Fruit fly (Drosophila melanogaster): ENCODE data around the gene SmB.

The SmB gene

dm6 chr2L:10428528-10428927 lies 2.1 kb upstream of the SmB start, which contains the start of gene CG5188 (continued):
- no peak for TF ChIP-seq schlank (tag; optimal IDR thresholded peaks at IDR 0.05)
- TF ChIP-seq CG15073 (GFP tag; optimal IDR thresholded peaks at IDR 0.05) = no peak
- TF ChIP-seq CG1832 (GFP tag; optimal IDR thresholded peaks at IDR 0.05) = no peak
- TF ChIP-seq CG14667 (GFP tag; IDR thresholded peaks at IDR 0.05) = no peak
- no peak for TF ChIP-seq CG4360 (GFP tag; IDR thresholded peaks at IDR 0.05)
- no peak; the same call in 2 of the 3 replicates for TF ChIP-seq B-H1 (GFP tag; IDR thresholded peaks at IDR 0.05)
- TF ChIP-seq CG10147 (GFP tag; optimal IDR thresholded peaks at IDR 0.05) = no peak
- peak; percentile 37 for TF ChIP-seq CG12155 (GFP tag; optimal IDR thresholded peaks at IDR 0.05)
- peak; percentile 47; the same call in 1 of the 2 replicates for TF ChIP-seq Scr (GFP tag; IDR thresholded peaks at IDR 0.05; ENCODE audit: partially characterized antibody)
- TF ChIP-seq esg (GFP tag; conservative IDR thresholded peaks at IDR 0.05) = no peak
- TF ChIP-seq CG2116 (GFP tag; optimal IDR thresholded peaks at IDR 0.05) = peak; percentile 23
- peak; percentile 27 for TF ChIP-seq Hsf (GFP tag; optimal IDR thresholded peaks at IDR 0.05)
- no peak for TF ChIP-seq chif (GFP tag; optimal IDR thresholded peaks at IDR 0.05)
- TF ChIP-seq disco-r (GFP tag; optimal IDR thresholded peaks at IDR 0.05) = no peak
- TF ChIP-seq CG8290 (GFP tag; optimal IDR thresholded peaks at IDR 0.05) = no peak
- no peak for TF ChIP-seq CG8290 (tag; optimal IDR thresholded peaks at IDR 0.05)
- no peak for TF ChIP-seq Spps (tag; optimal IDR thresholded peaks at IDR 0.05)
- peak; percentile 19 for TF ChIP-seq CG4617 (GFP tag; optimal IDR thresholded peaks at IDR 0.05; ENCODE audit: borderline replicate concordance)
- TF ChIP-seq ara (GFP tag; IDR thresholded peaks at IDR 0.05) = no peak
- TF ChIP-seq CG4424 (GFP tag; optimal IDR thresholded peaks at IDR 0.05) = peak; percentile 19
- TF ChIP-seq Trl (optimal IDR thresholded peaks at IDR 0.05) = no peak
- TF ChIP-seq Trl (GFP tag; optimal IDR thresholded peaks at IDR 0.05) = no peak
- peak; percentile 60 for TF ChIP-seq CG7556 (GFP tag; optimal IDR thresholded peaks at IDR 0.05)
- TF ChIP-seq rib (GFP tag; IDR thresholded peaks at IDR 0.05) = no peak
- TF ChIP-seq NFAT (GFP tag; IDR thresholded peaks at IDR 0.05) = peak; percentile 74; the same call in 1 of the 2 replicates
- TF ChIP-seq Meics (GFP tag; optimal IDR thresholded peaks at IDR 0.05) = no peak
- TF ChIP-seq CG6791 (GFP tag; IDR thresholded peaks at IDR 0.05; ENCODE audit: partially characterized antibody) = 0 out of 3 replicates have a peak, but pooled peaks have one; percentile 45
- peak; percentile 75; the same call in 1 of the 2 replicates for TF ChIP-seq MBD-R2 (GFP tag; IDR thresholded peaks at IDR 0.05)
- no peak for TF ChIP-seq mld (GFP tag; IDR thresholded peaks at IDR 0.05; ENCODE audit: partially characterized antibody)
- TF ChIP-seq Dp (GFP tag; optimal IDR thresholded peaks at IDR 0.05) = peak; percentile 3
- TF ChIP-seq CG2889 (GFP tag; IDR thresholded peaks at IDR 0.05) = no peak
- TF ChIP-seq stwl (tag; optimal IDR thresholded peaks at IDR 0.05) = peak; percentile 90
- no peak for TF ChIP-seq CG9609 (GFP tag; optimal IDR thresholded peaks at IDR 0.05)
- no peak for TF ChIP-seq aop (GFP tag; IDR thresholded peaks at IDR 0.05)
- TF ChIP-seq Hr39 (optimal IDR thresholded peaks at IDR 0.05) = no peak
- no peak for TF ChIP-seq D (optimal IDR thresholded peaks at IDR 0.05)
- no peak for TF ChIP-seq D (GFP tag; optimal IDR thresholded peaks at IDR 0.05)
- no peak for TF ChIP-seq ham (GFP tag; IDR thresholded peaks at IDR 0.05)
- TF ChIP-seq CG11398 (GFP tag; optimal IDR thresholded peaks at IDR 0.05) = no peak
- no peak for TF ChIP-seq CG12942 (GFP tag; optimal IDR thresholded peaks at IDR 0.05)
- TF ChIP-seq pfk (GFP tag; optimal IDR thresholded peaks at IDR 0.05) = no peak
- no peak for TF ChIP-seq p53 (GFP tag; optimal IDR thresholded peaks at IDR 0.05)
- TF ChIP-seq pho (GFP tag; optimal IDR thresholded peaks at IDR 0.05) = no peak
- no peak for TF ChIP-seq CG10565 (GFP tag; optimal IDR thresholded peaks at IDR 0.05)
- TF ChIP-seq Gsc (GFP tag; IDR thresholded peaks at IDR 0.05) = no peak
- peak; percentile 44; the same call in 1 of the 2 replicates for TF ChIP-seq Drgx (GFP tag; IDR thresholded peaks at IDR 0.05)
- peak; percentile 17; the same call in 1 of the 3 replicates for TF ChIP-seq tgo (GFP tag; IDR thresholded peaks at IDR 0.05)
- TF ChIP-seq CG11696 (GFP tag; IDR thresholded peaks at IDR 0.05) = peak; percentile 64; the same call in 1 of the 2 replicates
- TF ChIP-seq org-1 (GFP tag; optimal IDR thresholded peaks at IDR 0.05) = no peak
- TF ChIP-seq CG17912 (GFP tag; optimal IDR thresholded peaks at IDR 0.05) = no peak
- TF ChIP-seq croc (GFP tag; conservative IDR thresholded peaks at IDR 0.05) = no peak
- TF ChIP-seq da (GFP tag; optimal IDR thresholded peaks at IDR 0.05) = no peak
- peak; percentile 25 for TF ChIP-seq CG9437 (GFP tag; optimal IDR thresholded peaks at IDR 0.05)
- no peak for TF ChIP-seq NC2α (GFP tag; optimal IDR thresholded peaks at IDR 0.05)
